Fruit fly (Drosophila melanogaster) whole organism: ENCODE data around the gene CG18094.

Source experiments
- CG8478 ChIP-seq: fragments of >200 bp; optimal IDR thresholded peaks from 2 replicates; lab custom pipeline; 2018; ENCODE audit warnings: inconsistent platforms
- Dll ChIP-seq: fragments of >200 bp; optimal IDR thresholded peaks from 2 replicates; lab custom pipeline; 2017
- EcR ChIP-seq, 2 experiments: fragments of >200 bp; optimal IDR thresholded peaks; 2 replicates each; lab custom pipeline; 2017; ENCODE audit warnings: missing biosample characterization in 2 of 2, missing genetic modification characterization in 2 of 2, missing genetic modification reagents in 2 of 2
- pan ChIP-seq: fragments of >200 bp; optimal IDR thresholded peaks from 2 replicates; lab custom pipeline; 2017
- psq ChIP-seq: fragments of >200 bp; optimal IDR thresholded peaks from 2 replicates; lab custom pipeline; 2017
- usp ChIP-seq: fragments of >200 bp; optimal IDR thresholded peaks from 2 replicates; lab custom pipeline; 2017; ENCODE audit warnings: missing biosample characterization, missing genetic modification characterization, mixed read lengths

The CG18094 gene

dm6 chr2L:19484539-19484938, 5.5 kb upstream of the CG18094 start, which contains the start of the genes CG10195 and CG13084:
Gene CG10195, minus strand, starts transcription at chr2L:19484705.
Gene CG13084, plus strand, starts transcription at chr2L:19484930.
- no peak for TF ChIP-seq EcR (GFP tag; optimal IDR thresholded peaks at IDR 0.05; lab: Kevin White, UChicago)
- no peak for TF ChIP-seq usp (GFP tag; lab: Kevin White, UChicago)
- no peak for TF ChIP-seq CG8478 (lab: Kevin White, UChicago)
- no peak for TF ChIP-seq psq
- no peak for TF ChIP-seq pan (lab: Kevin White, UChicago)
- no peak for TF ChIP-seq Dll (lab: Kevin White, UChicago)

- TF ChIP-seq EcR (GFP tag; optimal IDR thresholded peaks at IDR 0.05; lab: Kevin White, UChicago) (no peak), pan (lab: Kevin White, UChicago) (no peak), Dll (lab: Kevin White, UChicago) (no peak), psq (no peak)
Observed at dm6 chr2L:19487190-19487589, 2.9 kb upstream of the CG18094 start, which contains the start of gene CG13083. Gene CG13083, plus strand, starts transcription at chr2L:19487490.

- TF ChIP-seq CG8478 (lab: Kevin White, UChicago) (no peak), Dll (lab: Kevin White, UChicago) (no peak)
Observed at dm6 chr2L:19492934-19493686, 3.0 kb downstream of the CG18094 start, which contains the start of the genes swm and Ctu2. Gene swm, plus strand, starts transcription at chr2L:19493251. Gene Ctu2, minus strand, starts transcription at chr2L:19493253.

- TF ChIP-seq usp (GFP tag; lab: Kevin White, UChicago) (no peak), Dll (lab: Kevin White, UChicago) (no peak), CG8478 (lab: Kevin White, UChicago) (no peak), EcR (GFP tag; optimal IDR thresholded peaks at IDR 0.05; lab: Kevin White, UChicago) (no peak), psq (no peak), pan (lab: Kevin White, UChicago) (no peak)
Observed at dm6 chr2L:19497983-19498382, 7.9 kb downstream of the CG18094 start, which contains the start of gene Top3alpha. Gene Top3alpha, plus strand, starts transcription at chr2L:19498168.

dm6 chr2L:19506323-19506722, 16.3 kb downstream of the CG18094 start:
- TF ChIP-seq usp (GFP tag; lab: Kevin White, UChicago), result no peak
- no peak for TF ChIP-seq psq
- TF ChIP-seq Dll (lab: Kevin White, UChicago), result no peak
- no peak for TF ChIP-seq CG8478 (lab: Kevin White, UChicago)
- no peak for TF ChIP-seq EcR (GFP tag; optimal IDR thresholded peaks at IDR 0.05; lab: Kevin White, UChicago)
- TF ChIP-seq pan (lab: Kevin White, UChicago), result no peak

dm6 chr2L:19508361-19508918, 18.4 kb downstream of the CG18094 start, which contains the start of gene cyst:
Gene cyst, minus strand, starts transcription at chr2L:19508764.
- TF ChIP-seq usp (GFP tag; lab: Kevin White, UChicago), result no peak
- TF ChIP-seq pan (lab: Kevin White, UChicago), result no peak
- TF ChIP-seq CG8478 (lab: Kevin White, UChicago), result no peak
- TF ChIP-seq Dll (lab: Kevin White, UChicago), result no peak
- TF ChIP-seq EcR (GFP tag; optimal IDR thresholded peaks at IDR 0.05; lab: Kevin White, UChicago), result no peak
- TF ChIP-seq psq, result no peak

dm6 chr2L:19512184-19512583, 22.1 kb downstream of the CG18094 start:
- TF ChIP-seq EcR (GFP tag; optimal IDR thresholded peaks at IDR 0.05; lab: Kevin White, UChicago), result no peak
- TF ChIP-seq psq, result no peak
- TF ChIP-seq CG8478 (lab: Kevin White, UChicago), result no peak
- TF ChIP-seq usp (GFP tag; lab: Kevin White, UChicago), result no peak
- no peak for TF ChIP-seq pan (lab: Kevin White, UChicago)
- no peak for TF ChIP-seq Dll (lab: Kevin White, UChicago)

- TF ChIP-seq EcR (GFP tag; optimal IDR thresholded peaks at IDR 0.05; lab: Kevin White, UChicago) (no peak), usp (GFP tag; lab: Kevin White, UChicago) (no peak), psq (no peak), CG8478 (lab: Kevin White, UChicago) (no peak), pan (lab: Kevin White, UChicago) (no peak), Dll (lab: Kevin White, UChicago) (no peak)
Observed at dm6 chr2L:19516062-19516461, 26.0 kb downstream of the CG18094 start.

dm6 chr2L:19517154-19517814, 27.2 kb downstream of the CG18094 start, which contains the start of gene Hasp:
Gene Hasp, minus strand, starts transcription at chr2L:19517204.
- TF ChIP-seq Dll (lab: Kevin White, UChicago) (no peak), psq (no peak), pan (lab: Kevin White, UChicago) (no peak), CG8478 (lab: Kevin White, UChicago) (no peak), usp (GFP tag; lab: Kevin White, UChicago) (no peak), EcR (GFP tag; optimal IDR thresholded peaks at IDR 0.05; lab: Kevin White, UChicago) (no peak)

- TF ChIP-seq CG8478 (lab: Kevin White, UChicago), result no peak
- no peak for TF ChIP-seq psq
- TF ChIP-seq pan (lab: Kevin White, UChicago), result no peak
- no peak for TF ChIP-seq EcR (GFP tag; optimal IDR thresholded peaks at IDR 0.05; lab: Kevin White, UChicago)
- no peak for TF ChIP-seq usp (GFP tag; lab: Kevin White, UChicago)
- no peak for TF ChIP-seq Dll (lab: Kevin White, UChicago)
Observed at dm6 chr2L:19518636-19519086, 28.6 kb downstream of the CG18094 start, which contains the start of gene CG10132. Gene CG10132, plus strand, starts transcription at chr2L:19518824.

- TF ChIP-seq Dll (lab: Kevin White, UChicago) (peak; percentile 31), usp (GFP tag; lab: Kevin White, UChicago) (no peak), psq (no peak)
Observed at dm6 chr2L:19519611-19520010, 29.5 kb downstream of the CG18094 start.
